Fruit fly (Drosophila melanogaster) S2 (cell line): ENCODE measurements around the gene CG4393.
A peak's percentile ranks its signal among the peaks of the same experiment; 100 is the strongest.

Experiments used
- CG8478 ChIP-seq: fragments of >200 bp; optimal IDR thresholded peaks from 2 replicates; lab custom pipeline; 2018
- CTCF ChIP-seq, 2 experiments: fragments of >200 bp; optimal IDR thresholded peaks; 2 replicates each; lab custom pipeline; 2018

Gene CG4393

dm6 chr3R:23384591-23385260, at the start of gene CG4393:
Gene CG4393, minus strand, starts transcription at chr3R:23384777.
- TF ChIP-seq CG8478 (lab: Kevin White, UChicago) (no peak), CTCF (optimal IDR thresholded peaks at IDR 0.05; lab: Kevin White, UChicago) (no peak)

- TF ChIP-seq CTCF (optimal IDR thresholded peaks at IDR 0.05; lab: Kevin White, UChicago), result no peak
- no peak for TF ChIP-seq CG8478 (lab: Kevin White, UChicago)
Measured at dm6 chr3R:23431355-23431754, 46.8 kb upstream of the CG4393 start.

- no peak for TF ChIP-seq CG8478 (lab: Kevin White, UChicago)
- TF ChIP-seq CTCF (optimal IDR thresholded peaks at IDR 0.05; lab: Kevin White, UChicago), result no peak
Measured at dm6 chr3R:23425929-23426328, 41.4 kb upstream of the CG4393 start, which contains the start of gene CG43694. Gene CG43694, minus strand, starts transcription at chr3R:23426029.

- TF ChIP-seq CTCF (optimal IDR thresholded peaks at IDR 0.05; lab: Kevin White, UChicago) (no peak), CG8478 (lab: Kevin White, UChicago) (no peak)
Measured at dm6 chr3R:23425107-23425506, 40.5 kb upstream of the CG4393 start.

dm6 chr3R:23421925-23422324, 37.3 kb upstream of the CG4393 start:
- TF ChIP-seq CG8478 (lab: Kevin White, UChicago) (no peak), CTCF (optimal IDR thresholded peaks at IDR 0.05; lab: Kevin White, UChicago) (no peak)

- no peak for TF ChIP-seq CTCF (optimal IDR thresholded peaks at IDR 0.05; lab: Kevin White, UChicago)
- TF ChIP-seq CG8478 (lab: Kevin White, UChicago), result no peak
Measured at dm6 chr3R:23417650-23418049, 33.1 kb upstream of the CG4393 start.

- TF ChIP-seq CTCF (optimal IDR thresholded peaks at IDR 0.05; lab: Kevin White, UChicago) (no peak), CG8478 (lab: Kevin White, UChicago) (no peak)
Measured at dm6 chr3R:23416579-23416978, 32.0 kb upstream of the CG4393 start.

dm6 chr3R:23407880-23408279, 23.3 kb upstream of the CG4393 start:
- TF ChIP-seq CTCF (optimal IDR thresholded peaks at IDR 0.05; lab: Kevin White, UChicago) (no peak), CG8478 (lab: Kevin White, UChicago) (no peak)

- no peak for TF ChIP-seq CTCF (optimal IDR thresholded peaks at IDR 0.05; lab: Kevin White, UChicago)
- TF ChIP-seq CG8478 (lab: Kevin White, UChicago), result no peak
Measured at dm6 chr3R:23405209-23405608, 20.6 kb upstream of the CG4393 start, which contains the start of gene Ir94e. Gene Ir94e, plus strand, starts transcription at chr3R:23405509.

dm6 chr3R:23403628-23404027, 19.1 kb upstream of the CG4393 start, which contains the start of gene CG17380:
Gene CG17380, minus strand, starts transcription at chr3R:23403728.
- TF ChIP-seq CG8478 (lab: Kevin White, UChicago), result no peak
- TF ChIP-seq CTCF (optimal IDR thresholded peaks at IDR 0.05; lab: Kevin White, UChicago), result no peak

dm6 chr3R:23402508-23402907, 17.9 kb upstream of the CG4393 start, which contains the start of gene Ir94d:
Gene Ir94d, plus strand, starts transcription at chr3R:23402808.
- no peak for TF ChIP-seq CTCF (optimal IDR thresholded peaks at IDR 0.05; lab: Kevin White, UChicago)
- no peak for TF ChIP-seq CG8478 (lab: Kevin White, UChicago)

- TF ChIP-seq CTCF (optimal IDR thresholded peaks at IDR 0.05; lab: Kevin White, UChicago) (no peak), CG8478 (lab: Kevin White, UChicago) (no peak)
Measured at dm6 chr3R:23401519-23401918, 16.9 kb upstream of the CG4393 start.

dm6 chr3R:23399679-23400078, 15.1 kb upstream of the CG4393 start:
- no peak for TF ChIP-seq CTCF (optimal IDR thresholded peaks at IDR 0.05; lab: Kevin White, UChicago)
- TF ChIP-seq CG8478 (lab: Kevin White, UChicago), result no peak

- TF ChIP-seq CG8478 (lab: Kevin White, UChicago), result no peak
- TF ChIP-seq CTCF (optimal IDR thresholded peaks at IDR 0.05; lab: Kevin White, UChicago), result no peak
Measured at dm6 chr3R:23398979-23399378, 14.4 kb upstream of the CG4393 start.

dm6 chr3R:23396548-23397294, 12.1 kb upstream of the CG4393 start:
- no peak for TF ChIP-seq CG8478 (lab: Kevin White, UChicago)
- peak; percentile 69 to 73 for TF ChIP-seq CTCF (optimal IDR thresholded peaks at IDR 0.05; lab: Kevin White, UChicago)
